Fruit fly (Drosophila melanogaster) whole organism, embryonic: ENCODE data around the gene CG18563.

Experiments
- Aef1 ChIP-seq: fragments of 200-800 bp; sonication (Bioruptor generic); IDR thresholded peaks from 3 replicates; pipeline ENCODE4 v1.3.6; 2022; ENCODE audit warnings: missing biosample characterization, missing genetic modification characterization
- B-H2 ChIP-seq: fragments of 200-800 bp; sonication (Bioruptor generic); optimal IDR thresholded peaks from 2 replicates; lab custom pipeline; 2018; ENCODE audit warnings: missing biosample characterization, mild to moderate bottlenecking, missing genetic modification characterization
- CG10209 ChIP-seq: fragments of 200-800 bp; sonication (Bioruptor generic); optimal IDR thresholded peaks from 3 replicates; lab custom pipeline; 2017; ENCODE audit warnings: missing biosample characterization, mild to moderate bottlenecking, missing genetic modification characterization, missing genetic modification reagents
- CG10274 ChIP-seq: fragments of 200-800 bp; sonication (Bioruptor generic); optimal IDR thresholded peaks from 3 replicates; lab custom pipeline; 2017; ENCODE audit warnings: missing biosample characterization, mild to moderate bottlenecking, missing genetic modification characterization
- CG10543 ChIP-seq: fragments of 200-800 bp; sonication (Bioruptor generic); optimal IDR thresholded peaks from 3 replicates; lab custom pipeline; 2017; ENCODE audit warnings: missing biosample characterization, mild to moderate bottlenecking, missing genetic modification characterization, moderate library complexity
- CG12299 ChIP-seq: fragments of 200-800 bp; sonication (Bioruptor generic); optimal IDR thresholded peaks from 2 replicates; lab custom pipeline; 2018; ENCODE audit warnings: missing biosample characterization, mild to moderate bottlenecking, missing genetic modification characterization
- CG12659 ChIP-seq: fragments of 200-800 bp; sonication (Bioruptor generic); optimal IDR thresholded peaks from 3 replicates; lab custom pipeline; 2017; ENCODE audit warnings: mild to moderate bottlenecking, missing biosample characterization, missing genetic modification reagents, missing genetic modification characterization
- CG12744 ChIP-seq: fragments of 200-800 bp; sonication (Bioruptor generic); optimal IDR thresholded peaks from 2 replicates; lab custom pipeline; 2016; ENCODE audit warnings: missing biosample characterization, missing genetic modification characterization
- CG15073 ChIP-seq: fragments of 200-800 bp; sonication (Bioruptor generic); optimal IDR thresholded peaks from 2 replicates; lab custom pipeline; 2016; ENCODE audit warnings: missing biosample characterization, missing genetic modification characterization
- CG1602 ChIP-seq: fragments of 200-800 bp; sonication (Bioruptor generic); optimal IDR thresholded peaks from 3 replicates; lab custom pipeline; 2016; ENCODE audit warnings: missing biosample characterization, missing genetic modification characterization
- CG16813 ChIP-seq: fragments of 200-800 bp; sonication (Bioruptor generic); IDR thresholded peaks from 3 replicates; pipeline ENCODE4 v1.3.6; 2022; ENCODE audit warnings: missing biosample characterization, missing genetic modification characterization; ENCODE audit not compliant: partially characterized antibody
- CG1792 ChIP-seq: fragments of 200-800 bp; sonication (Bioruptor generic); optimal IDR thresholded peaks from 2 replicates; lab custom pipeline; 2016; ENCODE audit warnings: missing biosample characterization, missing genetic modification characterization
- CG1832 ChIP-seq: fragments of 200-800 bp; sonication (Bioruptor generic); optimal IDR thresholded peaks from 2 replicates; lab custom pipeline; 2017; ENCODE audit warnings: missing biosample characterization, mild to moderate bottlenecking, missing genetic modification characterization, inconsistent platforms
- CG34224 ChIP-seq: fragments of 200-800 bp; sonication (Bioruptor generic); IDR thresholded peaks from 3 replicates; pipeline ENCODE4 v1.3.6; 2022; ENCODE audit warnings: missing biosample characterization, missing genetic modification characterization; ENCODE audit not compliant: partially characterized antibody
- CG34376 ChIP-seq: fragments of 200-800 bp; sonication (Bioruptor generic); optimal IDR thresholded peaks from 2 replicates; lab custom pipeline; 2018; ENCODE audit warnings: missing biosample characterization, mild to moderate bottlenecking, missing genetic modification characterization
- CG7745 ChIP-seq: fragments of 200-800 bp; sonication (Bioruptor generic); optimal IDR thresholded peaks from 2 replicates; lab custom pipeline; 2018; ENCODE audit warnings: missing biosample characterization, mild to moderate bottlenecking, missing genetic modification characterization, moderate library complexity
- CG8388 ChIP-seq: fragments of 200-800 bp; sonication (Bioruptor generic); optimal IDR thresholded peaks from 2 replicates; lab custom pipeline; 2019; ENCODE audit warnings: missing biosample characterization, mild to moderate bottlenecking, missing genetic modification characterization, moderate library complexity
- CG8478 ChIP-seq: fragments of >200 bp; optimal IDR thresholded peaks from 2 replicates; lab custom pipeline; 2018
- CG8765 ChIP-seq: fragments of 200-800 bp; sonication (Bioruptor generic); IDR thresholded peaks from 2 replicates; pipeline ENCODE4 v1.3.6; 2022; ENCODE audit warnings: missing biosample characterization, missing genetic modification characterization
- CkIIα-i1 ChIP-seq: fragments of 200-800 bp; sonication (Bioruptor generic); IDR thresholded peaks from 2 replicates; pipeline ENCODE4 v1.3.6; 2022; ENCODE audit warnings: missing biosample characterization, missing genetic modification characterization
- Dip2 ChIP-seq: fragments of 200-800 bp; sonication (Bioruptor generic); IDR thresholded peaks from 2 replicates; pipeline ENCODE4 v1.3.6; 2022; ENCODE audit warnings: missing biosample characterization, missing genetic modification characterization
- Gug ChIP-seq: fragments of 200-800 bp; sonication (Bioruptor generic); IDR thresholded peaks from 4 replicates; pipeline ENCODE4 v1.3.6; 2022; ENCODE audit warnings: missing biosample characterization, missing genetic modification characterization
- Hand ChIP-seq: fragments of 200-800 bp; sonication (Bioruptor generic); optimal IDR thresholded peaks from 2 replicates; lab custom pipeline; 2017; ENCODE audit warnings: mild to moderate bottlenecking, missing biosample characterization, missing genetic modification reagents, missing genetic modification characterization
- Kr ChIP-seq: fragments of 200-800 bp; sonication (Bioruptor generic); optimal IDR thresholded peaks from 2 replicates; lab custom pipeline; 2017; ENCODE audit warnings: missing biosample characterization, mild to moderate bottlenecking, missing genetic modification characterization
- Lim3 ChIP-seq: fragments of 200-800 bp; sonication (Bioruptor generic); IDR thresholded peaks from 2 replicates; pipeline ENCODE4 v1.3.6; 2022; ENCODE audit warnings: missing biosample characterization, missing genetic modification characterization
- Mad ChIP-seq: fragments of 200-800 bp; sonication (Bioruptor generic); optimal IDR thresholded peaks from 2 replicates; lab custom pipeline; 2016; ENCODE audit warnings: missing biosample characterization, missing genetic modification characterization
- NC2α ChIP-seq: fragments of 200-800 bp; sonication (Bioruptor generic); optimal IDR thresholded peaks from 2 replicates; lab custom pipeline; 2016; ENCODE audit warnings: missing biosample characterization, missing genetic modification characterization
- Nf-YA ChIP-seq: fragments of 200-800 bp; sonication (Bioruptor generic); IDR thresholded peaks from 2 replicates; pipeline ENCODE4 v1.3.6; 2022; ENCODE audit warnings: missing biosample characterization, missing genetic modification characterization
- Ravus ChIP-seq: fragments of 200-800 bp; sonication (Bioruptor generic); IDR thresholded peaks from 2 replicates; pipeline ENCODE4 v1.3.6; 2022; ENCODE audit warnings: missing biosample characterization, missing genetic modification characterization
- Rx ChIP-seq: fragments of 200-800 bp; sonication (Bioruptor generic); IDR thresholded peaks from 2 replicates; pipeline ENCODE4 v1.3.6; 2022; ENCODE audit warnings: missing biosample characterization, missing genetic modification characterization
- Scr ChIP-seq: fragments of 200-800 bp; sonication (Bioruptor generic); IDR thresholded peaks from 2 replicates; pipeline ENCODE4 v1.3.6; 2022; ENCODE audit warnings: missing biosample characterization, missing genetic modification characterization; ENCODE audit not compliant: partially characterized antibody
- Sox102F ChIP-seq: fragments of 200-800 bp; sonication (Bioruptor generic); optimal IDR thresholded peaks from 2 replicates; lab custom pipeline; 2018; ENCODE audit warnings: missing biosample characterization, mild to moderate bottlenecking, missing genetic modification characterization, moderate library complexity
- bbx ChIP-seq: fragments of 200-800 bp; sonication (Bioruptor generic); IDR thresholded peaks from 2 replicates; pipeline ENCODE4 v1.3.6; 2022; ENCODE audit warnings: missing biosample characterization, missing genetic modification characterization; ENCODE audit not compliant: partially characterized antibody
- da ChIP-seq: fragments of 200-800 bp; sonication (Bioruptor generic); optimal IDR thresholded peaks from 2 replicates; lab custom pipeline; 2016; ENCODE audit warnings: missing biosample characterization, missing genetic modification characterization
- dysf ChIP-seq: fragments of 200-800 bp; sonication (Bioruptor generic); IDR thresholded peaks from 3 replicates; pipeline ENCODE4 v1.3.6; 2022; ENCODE audit warnings: missing biosample characterization, missing genetic modification characterization
- fd3F ChIP-seq: fragments of 200-800 bp; sonication (Bioruptor generic); optimal IDR thresholded peaks from 2 replicates; lab custom pipeline; 2018; ENCODE audit warnings: missing biosample characterization, mild to moderate bottlenecking, missing genetic modification characterization, moderate library complexity
- gcm ChIP-seq: fragments of 200-800 bp; sonication (Bioruptor generic); optimal IDR thresholded peaks from 2 replicates; lab custom pipeline; 2019; ENCODE audit warnings: missing biosample characterization, mild to moderate bottlenecking, missing genetic modification characterization, moderate library complexity
- hth ChIP-seq: fragments of >200 bp; optimal IDR thresholded peaks from 2 replicates; lab custom pipeline; 2017; ENCODE audit warnings: inconsistent platforms
- insv ChIP-seq, 2 experiments: fragments of 200-800 bp; sonication (Bioruptor generic); optimal IDR thresholded peaks; 3 replicates each; lab custom pipeline; 2016 to 2018; ENCODE audit warnings: missing biosample characterization in 2 of 2, missing genetic modification characterization in 2 of 2
- inv ChIP-seq: fragments of 200-800 bp; sonication (Bioruptor generic); IDR thresholded peaks from 2 replicates; pipeline ENCODE4 v1.3.6; 2022; ENCODE audit warnings: missing biosample characterization, missing genetic modification characterization; ENCODE audit not compliant: partially characterized antibody
- jigr1 ChIP-seq: fragments of 200-800 bp; sonication (Bioruptor generic); IDR thresholded peaks from 3 replicates; pipeline ENCODE4 v1.3.6; 2022; ENCODE audit warnings: missing biosample characterization, missing genetic modification characterization
- knrl ChIP-seq: fragments of 200-800 bp; sonication (Bioruptor generic); IDR thresholded peaks from 3 replicates; pipeline ENCODE4 v1.3.6; 2022; ENCODE audit warnings: missing biosample characterization, missing genetic modification characterization; ENCODE audit not compliant: partially characterized antibody
- lilli ChIP-seq: fragments of 200-800 bp; sonication (Bioruptor generic); optimal IDR thresholded peaks from 3 replicates; lab custom pipeline; 2016; ENCODE audit warnings: missing biosample characterization, missing genetic modification characterization
- pum ChIP-seq: fragments of 200-800 bp; sonication (Bioruptor generic); optimal IDR thresholded peaks from 2 replicates; lab custom pipeline; 2016; ENCODE audit warnings: missing biosample characterization, missing genetic modification characterization
- pzg ChIP-seq: fragments of 200-800 bp; sonication (Bioruptor generic); optimal IDR thresholded peaks from 3 replicates; lab custom pipeline; 2018; ENCODE audit warnings: missing biosample characterization, mild to moderate bottlenecking, missing genetic modification characterization, moderate library complexity
- ro ChIP-seq: fragments of 200-800 bp; sonication (Bioruptor generic); IDR thresholded peaks from 2 replicates; pipeline ENCODE4 v1.3.6; 2022; ENCODE audit warnings: missing biosample characterization, missing genetic modification characterization
- salm ChIP-seq: fragments of 200-800 bp; sonication (Bioruptor generic); optimal IDR thresholded peaks from 2 replicates; lab custom pipeline; 2018; ENCODE audit warnings: missing biosample characterization, mild to moderate bottlenecking, missing genetic modification characterization
- stc ChIP-seq: fragments of 200-800 bp; sonication (Bioruptor generic); IDR thresholded peaks from 2 replicates; pipeline ENCODE4 v1.3.6; 2022; ENCODE audit warnings: missing biosample characterization, missing genetic modification characterization
- tgo ChIP-seq: fragments of 200-800 bp; sonication (Bioruptor generic); IDR thresholded peaks from 3 replicates; pipeline ENCODE4 v1.3.6; 2022; ENCODE audit warnings: missing biosample characterization, missing genetic modification characterization
- usp ChIP-seq: fragments of >200 bp; optimal IDR thresholded peaks from 2 replicates; lab custom pipeline; 2017; ENCODE audit warnings: missing biosample characterization, missing genetic modification characterization
- vfl ChIP-seq: fragments of 200-800 bp; sonication (Bioruptor generic); optimal IDR thresholded peaks from 2 replicates; lab custom pipeline; 2016; ENCODE audit warnings: missing biosample characterization, missing genetic modification characterization

The CG18563 gene

DNA sequence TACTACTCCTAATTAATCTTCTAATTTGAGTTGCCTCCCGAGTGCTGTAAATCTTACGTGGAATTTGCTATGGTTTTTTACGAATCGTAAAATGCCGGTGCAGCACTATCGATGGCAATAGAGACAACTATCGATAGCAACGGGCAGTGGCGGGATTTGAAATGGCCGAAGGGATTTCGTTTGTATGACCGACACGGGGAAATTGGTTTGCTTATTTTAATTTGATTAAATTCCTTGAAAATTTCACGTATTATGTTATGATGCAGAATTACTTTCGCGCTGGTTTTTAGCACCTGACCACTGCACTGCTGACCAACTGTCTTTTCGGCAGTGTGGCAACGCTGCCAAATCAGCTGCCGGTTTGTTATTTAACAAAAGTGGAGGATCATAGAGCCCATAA lies 26.3 kb upstream of the CG18563 start, which contains the start of the genes GCS2beta and CG5131 (continued):
- TF ChIP-seq CG1602 (GFP tag; lab: Kevin White, UChicago) (peak; percentile 92), CG16813 (GFP tag; lab: Robert Waterston, UW) (peak; percentile 94), stc (GFP tag; lab: Robert Waterston, UW) (peak; percentile 85), pum (GFP tag; lab: Kevin White, UChicago) (peak; percentile 97), pzg (GFP tag; lab: Kevin White, UChicago) (peak; percentile 82), CG15073 (GFP tag; lab: Kevin White, UChicago) (peak; percentile 63), CG34376 (GFP tag; lab: Kevin White, UChicago) (peak; percentile 60), CG8765 (peak; percentile 83), CG7745 (tag; lab: Kevin White, UChicago) (no peak), jigr1 (GFP tag; lab: Robert Waterston, UW) (peak; percentile 81), CG8388 (GFP tag; lab: Kevin White, UChicago) (peak; percentile 82), gcm (GFP tag; lab: Kevin White, UChicago) (peak; percentile 80), CG1792 (GFP tag; lab: Kevin White, UChicago) (peak; percentile 93), CG12659 (peak; percentile 95), vfl (peak; percentile 97), Nf-YA (GFP tag; lab: Robert Waterston, UW) (peak; percentile 77), Mad (GFP tag; lab: Kevin White, UChicago) (peak; percentile 97), CG10543 (peak; percentile 71), inv (GFP tag; lab: Robert Waterston, UW) (peak; percentile 88), CG12744 (GFP tag; lab: Kevin White, UChicago) (peak; percentile 75), Rx (peak; percentile 94), insv (GFP tag; optimal IDR thresholded peaks at IDR 0.05; lab: Kevin White, UChicago) (peak in 1 of 2 experiments; percentile 39), Sox102F (GFP tag; lab: Kevin White, UChicago) (peak; percentile 93), dysf (GFP tag; lab: Robert Waterston, UW) (peak; percentile 96), hth (lab: Kevin White, UChicago) (no peak), lilli (peak; percentile 98), Scr (peak; percentile 93), NC2α (GFP tag; lab: Kevin White, UChicago) (peak; percentile 88), CG10209 (peak; percentile 92), Gug (GFP tag; lab: Robert Waterston, UW) (peak; percentile 97), Hand (GFP tag; lab: Kevin White, UChicago) (peak; percentile 25), CG1832 (GFP tag; lab: Kevin White, UChicago) (no peak), CG8478 (lab: Kevin White, UChicago) (no peak), bbx (GFP tag; lab: Robert Waterston, UW) (peak; percentile 77), Dip2 (GFP tag; lab: Robert Waterston, UW) (peak; percentile 67), Ravus (GFP tag; lab: Robert Waterston, UW) (peak; percentile 75), CG10274 (peak; percentile 69), Kr (GFP tag; lab: Kevin White, UChicago) (no peak), CkIIα-i1 (GFP tag; lab: Robert Waterston, UW) (peak; percentile 51; the same call in 1 of the 2 replicates), Aef1 (GFP tag; lab: Robert Waterston, UW) (peak; percentile 94), da (GFP tag; lab: Kevin White, UChicago) (peak; percentile 88), ro (GFP tag; lab: Robert Waterston, UW) (peak; percentile 75), CG12299 (tag; lab: Kevin White, UChicago) (peak; percentile 59), B-H2 (GFP tag; lab: Kevin White, UChicago) (peak; percentile 80), usp (no peak), knrl (GFP tag; lab: Robert Waterston, UW) (peak; percentile 94), tgo (GFP tag; lab: Robert Waterston, UW) (peak; percentile 91), CG34224 (GFP tag; lab: Robert Waterston, UW) (peak; percentile 90), salm (tag; lab: Kevin White, UChicago) (peak; percentile 61), fd3F (GFP tag; lab: Kevin White, UChicago) (peak; percentile 90), Lim3 (GFP tag; lab: Robert Waterston, UW) (peak; percentile 47; the same call in 1 of the 2 replicates)
